Fruit fly (Drosophila melanogaster): ENCODE measurements around the gene CG12535.

The CG12535 gene

dm6 chrX:3411411-3411810, 37.3 kb downstream of the CG12535 start:
- no peak for TF ChIP-seq N (GFP tag; optimal IDR thresholded peaks at IDR 0.05)
- TF ChIP-seq jim (GFP tag; optimal IDR thresholded peaks at IDR 0.05): no peak
- no peak for TF ChIP-seq h (GFP tag; optimal IDR thresholded peaks at IDR 0.05)
- TF ChIP-seq foxo (GFP tag; optimal IDR thresholded peaks at IDR 0.05): no peak
- TF ChIP-seq GATAd (GFP tag; optimal IDR thresholded peaks at IDR 0.05): no peak
- TF ChIP-seq dsf (GFP tag; optimal IDR thresholded peaks at IDR 0.05; ENCODE audit: borderline replicate concordance): no peak
- no peak for TF ChIP-seq woc (GFP tag; optimal IDR thresholded peaks at IDR 0.05)
- TF ChIP-seq Hr83 (GFP tag; optimal IDR thresholded peaks at IDR 0.05; ENCODE audit: poor library complexity, severe bottlenecking): no peak
- no peak for TF ChIP-seq sage (GFP tag; optimal IDR thresholded peaks at IDR 0.05)
- TF ChIP-seq Dfd (GFP tag; optimal IDR thresholded peaks at IDR 0.05): no peak
- no peak for TF ChIP-seq dl (GFP tag; optimal IDR thresholded peaks at IDR 0.05; ENCODE audit: insufficient read depth in 1 of 2, partially characterized antibody in 2 of 2)
- TF ChIP-seq Jra (GFP tag; optimal IDR thresholded peaks at IDR 0.05): no peak
- TF ChIP-seq Mio (GFP tag; optimal IDR thresholded peaks at IDR 0.05): no peak
- no peak for TF ChIP-seq Vsx2 (GFP tag; optimal IDR thresholded peaks at IDR 0.05; ENCODE audit: partially characterized antibody)
- TF ChIP-seq dmrt93B (GFP tag; optimal IDR thresholded peaks at IDR 0.05): no peak
- TF ChIP-seq Hr78 (GFP tag; optimal IDR thresholded peaks at IDR 0.05): no peak
- TF ChIP-seq Abd-B (GFP tag; optimal IDR thresholded peaks at IDR 0.05): no peak
- no peak for TF ChIP-seq CG32264 (GFP tag; optimal IDR thresholded peaks at IDR 0.05)
- no peak for TF ChIP-seq ey (GFP tag; optimal IDR thresholded peaks at IDR 0.05)
- no peak for TF ChIP-seq Dif (GFP tag; optimal IDR thresholded peaks at IDR 0.05; ENCODE audit: partially characterized antibody)

dm6 chrX:3408609-3409237, 40.0 kb downstream of the CG12535 start:
- peak; percentile 88 for TF ChIP-seq OdsH (GFP tag; optimal IDR thresholded peaks at IDR 0.05)
- no peak for TF ChIP-seq sv (GFP tag; optimal IDR thresholded peaks at IDR 0.05)
- peak; percentile 91 for TF ChIP-seq rgr (GFP tag; optimal IDR thresholded peaks at IDR 0.05)
- TF ChIP-seq CG9705 (GFP tag; optimal IDR thresholded peaks at IDR 0.05): peak; percentile 65
- TF ChIP-seq dl (GFP tag; optimal IDR thresholded peaks at IDR 0.05; ENCODE audit: insufficient read depth in 1 of 2, partially characterized antibody in 2 of 2): no peak
- TF ChIP-seq Rel (GFP tag; optimal IDR thresholded peaks at IDR 0.05): no peak
- TF ChIP-seq Rel (tag; optimal IDR thresholded peaks at IDR 0.05): no peak
- TF ChIP-seq dmrt93B (GFP tag; optimal IDR thresholded peaks at IDR 0.05): peak; percentile 74
- TF ChIP-seq fru (GFP tag; optimal IDR thresholded peaks at IDR 0.05): peak; percentile 93
- peak; percentile 91 for TF ChIP-seq h (GFP tag; optimal IDR thresholded peaks at IDR 0.05)
- TF ChIP-seq Hnf4 (GFP tag; optimal IDR thresholded peaks at IDR 0.05): peak; percentile 82
- TF ChIP-seq Sp1 (GFP tag; optimal IDR thresholded peaks at IDR 0.05): peak; percentile 93
- peak; percentile 76 for TF ChIP-seq tai (GFP tag; optimal IDR thresholded peaks at IDR 0.05)
- peak; percentile 63 for TF ChIP-seq woc (GFP tag; optimal IDR thresholded peaks at IDR 0.05)
- TF ChIP-seq dsf (GFP tag; optimal IDR thresholded peaks at IDR 0.05; ENCODE audit: borderline replicate concordance): no peak
- TF ChIP-seq Jra (GFP tag; optimal IDR thresholded peaks at IDR 0.05): peak; percentile 36
- no peak for TF ChIP-seq Abd-B (GFP tag; optimal IDR thresholded peaks at IDR 0.05)
- TF ChIP-seq N (GFP tag; optimal IDR thresholded peaks at IDR 0.05): peak; percentile 21
- TF ChIP-seq Dfd (GFP tag; optimal IDR thresholded peaks at IDR 0.05): no peak
- no peak for TF ChIP-seq Hr78 (GFP tag; optimal IDR thresholded peaks at IDR 0.05)
- TF ChIP-seq GATAd (GFP tag; optimal IDR thresholded peaks at IDR 0.05): no peak
- TF ChIP-seq Dif (GFP tag; optimal IDR thresholded peaks at IDR 0.05; ENCODE audit: partially characterized antibody): no peak
- peak; percentile 76 for TF ChIP-seq sage (GFP tag; optimal IDR thresholded peaks at IDR 0.05)
- peak; percentile 80 for TF ChIP-seq CrebA (GFP tag; optimal IDR thresholded peaks at IDR 0.05; ENCODE audit: borderline replicate concordance)
- no peak for TF ChIP-seq jim (GFP tag; optimal IDR thresholded peaks at IDR 0.05)
- peak; percentile 69 for TF ChIP-seq CG32264 (GFP tag; optimal IDR thresholded peaks at IDR 0.05)
- TF ChIP-seq br (GFP tag; optimal IDR thresholded peaks at IDR 0.05): peak; percentile 91
- peak; percentile 92 for TF ChIP-seq ey (GFP tag; optimal IDR thresholded peaks at IDR 0.05)
- no peak for TF ChIP-seq usp (GFP tag; optimal IDR thresholded peaks at IDR 0.05)
- TF ChIP-seq psq (GFP tag; optimal IDR thresholded peaks at IDR 0.05): peak; percentile 58
- TF ChIP-seq brk (GFP tag; optimal IDR thresholded peaks at IDR 0.05): peak; percentile 78
- peak; percentile 9 for TF ChIP-seq Mio (GFP tag; optimal IDR thresholded peaks at IDR 0.05)
- no peak for TF ChIP-seq Myc (optimal IDR thresholded peaks at IDR 0.05)
- no peak for TF ChIP-seq lola (GFP tag; optimal IDR thresholded peaks at IDR 0.05)
- peak; percentile 54 to 89 for TF ChIP-seq foxo (GFP tag; optimal IDR thresholded peaks at IDR 0.05)
- no peak for TF ChIP-seq Hr83 (GFP tag; optimal IDR thresholded peaks at IDR 0.05; ENCODE audit: poor library complexity, severe bottlenecking)
- TF ChIP-seq pan (optimal IDR thresholded peaks at IDR 0.05): no peak
- TF ChIP-seq Vsx2 (GFP tag; optimal IDR thresholded peaks at IDR 0.05; ENCODE audit: partially characterized antibody): no peak
- peak; percentile 76 for TF ChIP-seq HLH106 (tag; optimal IDR thresholded peaks at IDR 0.05)
